Worm (Caenorhabditis elegans) whole organism, mixed stage, embryonic: ENCODE measurements around the gene Y53F4B.62.
A peak's percentile ranks its signal among the peaks of the same experiment; 100 is the strongest.
"Not testable (repeated sequence)": the region's sequence is repeated elsewhere in the genome, so short reads cannot be mapped to it uniquely, and the experiment has no call there.

Experiments
- M03D4.4 ChIP-seq: sonication (generic microtip); optimal IDR thresholded peaks from 2 replicates; lab custom pipeline; 2017; ENCODE audit warnings: mild to moderate bottlenecking, missing genetic modification characterization, missing compliant biosample characterization
- bed-3 ChIP-seq: fragments of 200-800 bp; sonication (Bioruptor generic); optimal IDR thresholded peaks from 3 replicates; lab custom pipeline; 2018; ENCODE audit warnings: mild to moderate bottlenecking, missing genetic modification characterization, moderate library complexity, missing compliant biosample characterization
- blmp-1 ChIP-seq: fragments of 150-350 bp; optimal IDR thresholded peaks from 2 replicates; lab custom pipeline; 2014; ENCODE audit warnings: missing biosample characterization, missing genetic modification characterization
- ceh-39 ChIP-seq: fragments of 150-350 bp; optimal IDR thresholded peaks from 2 replicates; lab custom pipeline; 2014; ENCODE audit warnings: missing biosample characterization, missing genetic modification characterization
- ces-1 ChIP-seq: fragments of 150-350 bp; optimal IDR thresholded peaks from 2 replicates; lab custom pipeline; 2014; ENCODE audit warnings: missing biosample characterization, missing genetic modification reagents, missing genetic modification characterization
- drap-1 ChIP-seq: fragments of 200-800 bp; sonication (Bioruptor generic); optimal IDR thresholded peaks from 3 replicates; lab custom pipeline; 2018; ENCODE audit warnings: mild to moderate bottlenecking, missing genetic modification characterization, missing compliant biosample characterization
- elt-1 ChIP-seq: sonication (generic microtip); optimal IDR thresholded peaks from 2 replicates; lab custom pipeline; 2017; ENCODE audit warnings: missing genetic modification characterization, mild to moderate bottlenecking, missing compliant biosample characterization, antibody characterized with exemption, moderate library complexity, borderline replicate concordance; ENCODE audit not compliant: insufficient read depth
- elt-3 ChIP-seq: fragments of 150-350 bp; optimal IDR thresholded peaks from 2 replicates; lab custom pipeline; 2014; ENCODE audit warnings: missing biosample characterization, missing genetic modification characterization
- ham-2 ChIP-seq: fragments of 200-800 bp; sonication (Bioruptor generic); optimal IDR thresholded peaks from 2 replicates; lab custom pipeline; 2018; ENCODE audit warnings: mild to moderate bottlenecking, missing genetic modification characterization, missing compliant biosample characterization
- hlh-1 ChIP-seq: fragments of 150-350 bp; optimal IDR thresholded peaks from 2 replicates; lab custom pipeline; 2014; ENCODE audit warnings: missing biosample characterization, missing genetic modification reagents, missing genetic modification characterization
- lin-32 ChIP-seq: fragments of 200-800 bp; sonication (Bioruptor generic); optimal IDR thresholded peaks from 2 replicates; lab custom pipeline; 2018; ENCODE audit warnings: mild to moderate bottlenecking, missing genetic modification characterization, missing compliant biosample characterization
- mab-5 ChIP-seq: fragments of 150-350 bp; optimal IDR thresholded peaks from 2 replicates; lab custom pipeline; 2014; ENCODE audit warnings: missing biosample characterization, missing genetic modification characterization
- mep-1 ChIP-seq: fragments of 150-350 bp; optimal IDR thresholded peaks from 2 replicates; lab custom pipeline; 2017; ENCODE audit warnings: missing biosample characterization, missing genetic modification reagents, missing genetic modification characterization, inconsistent platforms
- nhr-2 ChIP-seq: fragments of 150-350 bp; optimal IDR thresholded peaks from 2 replicates; lab custom pipeline; 2014; ENCODE audit warnings: missing biosample characterization, missing genetic modification characterization
- nhr-237 ChIP-seq: fragments of 150-350 bp; optimal IDR thresholded peaks from 2 replicates; lab custom pipeline; 2014; ENCODE audit warnings: missing biosample characterization, missing genetic modification characterization
- nhr-28 ChIP-seq: fragments of 150-350 bp; optimal IDR thresholded peaks from 2 replicates; lab custom pipeline; 2014; ENCODE audit warnings: missing biosample characterization, missing genetic modification characterization
- nhr-76 ChIP-seq: sonication (generic microtip); optimal IDR thresholded peaks from 2 replicates; lab custom pipeline; 2017; ENCODE audit warnings: missing biosample characterization, missing genetic modification characterization
- pha-4 ChIP-seq: fragments of 150-350 bp; optimal IDR thresholded peaks from 2 replicates; lab custom pipeline; 2018; ENCODE audit warnings: missing biosample characterization, missing genetic modification reagents, missing genetic modification characterization
- sem-2 ChIP-seq: fragments of 200-800 bp; sonication (Bioruptor generic); optimal IDR thresholded peaks from 2 replicates; lab custom pipeline; 2018; ENCODE audit warnings: mild to moderate bottlenecking, missing genetic modification characterization, missing compliant biosample characterization
- snpc-4 ChIP-seq: fragments of 150-350 bp; optimal IDR thresholded peaks from 2 replicates; lab custom pipeline; 2014; ENCODE audit warnings: missing biosample characterization, missing genetic modification characterization
- unc-120 ChIP-seq: sonication (generic microtip); optimal IDR thresholded peaks from 2 replicates; lab custom pipeline; 2017; ENCODE audit warnings: missing genetic modification characterization, missing compliant biosample characterization; ENCODE audit not compliant: poor library complexity, severe bottlenecking
- unc-39 ChIP-seq: fragments of 150-350 bp; optimal IDR thresholded peaks from 2 replicates; lab custom pipeline; 2014; ENCODE audit warnings: missing biosample characterization, missing genetic modification characterization
- unc-62 ChIP-seq: fragments of 150-350 bp; optimal IDR thresholded peaks from 2 replicates; lab custom pipeline; 2014; ENCODE audit warnings: missing biosample characterization, missing genetic modification reagents, missing genetic modification characterization
- zip-8 ChIP-seq: fragments of 150-350 bp; optimal IDR thresholded peaks from 2 replicates; lab custom pipeline; 2014; ENCODE audit warnings: missing biosample characterization, missing genetic modification characterization
- ztf-11 ChIP-seq: fragments of 150-350 bp; optimal IDR thresholded peaks from 2 replicates; lab custom pipeline; 2014; ENCODE audit warnings: missing biosample characterization, missing genetic modification characterization

Gene Y53F4B.62

ce11 chrII:15130512-15130911, at the start of gene Y53F4B.62:
TSS of gene Y53F4B.62 (minus strand) at chrII:15130612.
- no peak for TF ChIP-seq nhr-2 (tag; lab: Kevin White, UChicago)
- TF ChIP-seq zip-8 (tag; lab: Kevin White, UChicago) = no peak
- no peak for TF ChIP-seq nhr-28 (tag; lab: Kevin White, UChicago)
- no peak for TF ChIP-seq unc-39
- no peak for TF ChIP-seq drap-1
- TF ChIP-seq lin-32 = no peak
- no peak for TF ChIP-seq mep-1 (tag; lab: Kevin White, UChicago)
- TF ChIP-seq ces-1 = no peak

ce11 chrII:15178494-15178893, 48.1 kb upstream of the Y53F4B.62 start, which contains the start of gene gst-32:
TSS of gene gst-32 (minus strand) at chrII:15178594.
- TF ChIP-seq bed-3 (GFP tag; lab: Kevin White, UChicago) (no peak), drap-1 (no peak), elt-3 (tag; lab: Kevin White, UChicago) (no peak), snpc-4 (tag; lab: Kevin White, UChicago) (no peak), ztf-11 (tag; lab: Kevin White, UChicago) (no peak), ces-1 (no peak), blmp-1 (no peak), nhr-2 (tag; lab: Kevin White, UChicago) (no peak), ham-2 (no peak), M03D4.4 (tag; lab: Kevin White, UChicago) (no peak), ceh-39 (tag; lab: Kevin White, UChicago) (no peak)

- TF ChIP-seq lin-32 (no peak), mab-5 (tag; lab: Kevin White, UChicago) (no peak)
These were observed 45.2 kb upstream of the Y53F4B.62 start, which contains the start of gene Y53F4B.36 for ce11 chrII:15175643-15176042. TSS of gene Y53F4B.36 (plus strand) at chrII:15175943.

- TF ChIP-seq unc-39 = no peak
- no peak for TF ChIP-seq nhr-2 (tag; lab: Kevin White, UChicago)
- TF ChIP-seq M03D4.4 (tag; lab: Kevin White, UChicago) = no peak
- TF ChIP-seq snpc-4 (tag; lab: Kevin White, UChicago) = no peak
- TF ChIP-seq elt-1 (tag; lab: Kevin White, UChicago) = no peak
- TF ChIP-seq elt-3 (tag; lab: Kevin White, UChicago) = no peak
- TF ChIP-seq nhr-76 (tag; lab: Kevin White, UChicago) = no peak
- no peak for TF ChIP-seq hlh-1 (tag; lab: Kevin White, UChicago)
- no peak for TF ChIP-seq unc-62 (GFP tag; lab: Kevin White, UChicago)
- no peak for TF ChIP-seq lin-32
These were observed 44.6 kb upstream of the Y53F4B.62 start, which contains the start of gene gst-31 for ce11 chrII:15174915-15175548. TSS of gene gst-31 (minus strand) at chrII:15174965.

- peak; percentile 13 for TF ChIP-seq unc-120 (tag; lab: Kevin White, UChicago)
- no peak for TF ChIP-seq elt-1 (tag; lab: Kevin White, UChicago)
- peak; percentile 23 for TF ChIP-seq pha-4
- no peak for TF ChIP-seq blmp-1
- TF ChIP-seq snpc-4 (tag; lab: Kevin White, UChicago) = no peak
- no peak for TF ChIP-seq sem-2
- no peak for TF ChIP-seq ham-2
These were observed 42.8 kb upstream of the Y53F4B.62 start for ce11 chrII:15173174-15173573.

- not testable (repeated sequence) for TF ChIP-seq M03D4.4, mep-1, mab-5 (tag; lab: Kevin White, UChicago)
These were observed 41.4 kb upstream of the Y53F4B.62 start, which contains the start of gene gst-39 for ce11 chrII:15171816-15172215. TSS of gene gst-39 (minus strand) at chrII:15171916.

- TF ChIP-seq M03D4.4 (tag; lab: Kevin White, UChicago) = no peak
- TF ChIP-seq sem-2 = no peak
- TF ChIP-seq elt-3 (tag; lab: Kevin White, UChicago) = no peak
- no peak for TF ChIP-seq ham-2
- TF ChIP-seq unc-39 = no peak
- TF ChIP-seq nhr-237 = no peak
- TF ChIP-seq, all 35 proteins: peak for 0
These were observed 39.4 kb upstream of the Y53F4B.62 start, which contains the start of gene gst-29 for ce11 chrII:15169811-15170282. TSS of gene gst-29 (minus strand) at chrII:15169861.
